Fruit fly (Drosophila melanogaster): ENCODE results near the gene CG12204.
A peak's percentile ranks its signal among the peaks of the same experiment; 100 is the strongest.

CG12204 gene

dm6 chrX:19494285-19494684, at the start of gene CG12204 (continued):
- TF ChIP-seq vfl (GFP tag; optimal IDR thresholded peaks at IDR 0.05) (no peak), CG7786 (GFP tag; optimal IDR thresholded peaks at IDR 0.05) (peak; percentile 43), CG5180 (GFP tag; optimal IDR thresholded peaks at IDR 0.05) (no peak), Hr51 (GFP tag; optimal IDR thresholded peaks at IDR 0.05) (peak in 1 of 2 experiments; percentile 17), CG9932 (GFP tag; IDR thresholded peaks at IDR 0.05) (peak; percentile 20; the same call in 1 of the 2 replicates), Fer1 (GFP tag; optimal IDR thresholded peaks at IDR 0.05) (peak; percentile 4), bbx (GFP tag; IDR thresholded peaks at IDR 0.05; ENCODE audit: partially characterized antibody) (peak; percentile 24; the same call in 1 of the 2 replicates), CG14014 (GFP tag; IDR thresholded peaks at IDR 0.05) (peak; percentile 22; the same call in 1 of the 2 replicates), CG10267 (tag; optimal IDR thresholded peaks at IDR 0.05) (peak; percentile 81), btn (GFP tag; optimal IDR thresholded peaks at IDR 0.05) (peak; percentile 19), CG13775 (GFP tag; optimal IDR thresholded peaks at IDR 0.05) (peak; percentile 11)

DNA sequence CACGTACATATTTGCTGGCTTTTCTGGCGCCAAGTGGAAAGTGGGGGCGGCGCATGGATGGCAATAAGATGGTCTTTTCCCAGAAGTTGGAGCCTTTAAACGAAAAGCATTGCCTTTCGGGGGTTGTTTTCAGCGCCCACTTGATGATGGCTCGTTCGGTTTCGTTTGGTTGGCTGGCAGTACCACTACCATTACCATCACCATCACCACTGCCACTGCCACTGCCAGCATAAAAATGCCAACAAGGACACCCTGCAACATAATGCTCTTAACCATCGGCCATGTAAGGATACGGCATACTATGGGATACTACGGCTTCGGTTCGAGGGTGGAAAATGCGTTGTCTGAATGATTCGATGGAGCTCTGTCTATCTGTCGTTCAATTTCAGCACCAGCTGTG, 41.2 kb upstream of the CG12204 start:
- TF ChIP-seq CG12236 (GFP tag; optimal IDR thresholded peaks at IDR 0.05) (no peak), tio (GFP tag; optimal IDR thresholded peaks at IDR 0.05) (no peak), Antp (GFP tag; optimal IDR thresholded peaks at IDR 0.05) (no peak), CG11504 (tag; optimal IDR thresholded peaks at IDR 0.05) (no peak), tgo (GFP tag; IDR thresholded peaks at IDR 0.05) (no peak), crc (GFP tag; optimal IDR thresholded peaks at IDR 0.05) (no peak), cg (GFP tag; optimal IDR thresholded peaks at IDR 0.05) (peak; percentile 26), CG14050 (GFP tag; IDR thresholded peaks at IDR 0.05) (no peak), CG14014 (GFP tag; IDR thresholded peaks at IDR 0.05) (no peak), dysf (GFP tag; IDR thresholded peaks at IDR 0.05) (no peak), yki (optimal IDR thresholded peaks at IDR 0.05) (no peak), Nf-YC (tag; optimal IDR thresholded peaks at IDR 0.05) (peak; percentile 88), fd96Cb (tag; optimal IDR thresholded peaks at IDR 0.05) (no peak), CTCF (GFP tag; optimal IDR thresholded peaks at IDR 0.05) (no peak), CG13775 (GFP tag; optimal IDR thresholded peaks at IDR 0.05) (no peak), Xbp1 (GFP tag; optimal IDR thresholded peaks at IDR 0.05) (no peak), Gsc (GFP tag; IDR thresholded peaks at IDR 0.05) (no peak), Nf-YB (GFP tag; optimal IDR thresholded peaks at IDR 0.05) (peak; percentile 88), CG9932 (GFP tag; IDR thresholded peaks at IDR 0.05) (no peak), seq (GFP tag; IDR thresholded peaks at IDR 0.05) (peak; percentile 9; the same call in 1 of the 2 replicates), ara (GFP tag; IDR thresholded peaks at IDR 0.05) (no peak), hth (optimal IDR thresholded peaks at IDR 0.05) (no peak), CG9817 (tag; optimal IDR thresholded peaks at IDR 0.05) (no peak), CG11560 (tag; IDR thresholded peaks at IDR 0.05) (no peak), CG8089 (GFP tag; optimal IDR thresholded peaks at IDR 0.05) (no peak), CG11247 (GFP tag; IDR thresholded peaks at IDR 0.05) (no peak), CG18599 (GFP tag; optimal IDR thresholded peaks at IDR 0.05) (no peak)

- TF ChIP-seq CTCF (GFP tag; optimal IDR thresholded peaks at IDR 0.05) (no peak), Adf1 (GFP tag; IDR thresholded peaks at IDR 0.05) (no peak), CG10321 (GFP tag; IDR thresholded peaks at IDR 0.05) (no peak), CG9817 (tag; optimal IDR thresholded peaks at IDR 0.05) (no peak), CG8359 (GFP tag; optimal IDR thresholded peaks at IDR 0.05; ENCODE audit: borderline replicate concordance) (no peak), gsb-n (tag; optimal IDR thresholded peaks at IDR 0.05) (no peak), CG6654 (GFP tag; optimal IDR thresholded peaks at IDR 0.05) (no peak), CG12659 (GFP tag; optimal IDR thresholded peaks at IDR 0.05) (no peak), CG18262 (tag; optimal IDR thresholded peaks at IDR 0.05) (no peak), CG15073 (GFP tag; optimal IDR thresholded peaks at IDR 0.05) (no peak), h (optimal IDR thresholded peaks at IDR 0.05) (no peak), cad (GFP tag; optimal IDR thresholded peaks at IDR 0.05) (no peak), CG9727 (GFP tag; optimal IDR thresholded peaks at IDR 0.05) (no peak), CG8924 (tag; optimal IDR thresholded peaks at IDR 0.05) (no peak), en (GFP tag; optimal IDR thresholded peaks at IDR 0.05) (no peak), CG11560 (tag; IDR thresholded peaks at IDR 0.05) (no peak), CG4617 (GFP tag; optimal IDR thresholded peaks at IDR 0.05; ENCODE audit: borderline replicate concordance) (no peak), bab2 (GFP tag; optimal IDR thresholded peaks at IDR 0.05) (no peak), CG14667 (GFP tag; IDR thresholded peaks at IDR 0.05) (no peak)
Measured at dm6 chrX:19531642-19532041, 37.4 kb upstream of the CG12204 start, which contains the start of gene CG12231. Gene CG12231 (minus strand): TSS chrX:19531742.

All from whole organism, embryonic.